Worm (Caenorhabditis elegans) whole organism, young adult: ENCODE data around the gene fbxc-33.

Experiments used
- Y79H2A.3 ChIP-seq: fragments of 200-800 bp; sonication (Bioruptor generic); conservative IDR thresholded peaks from 2 replicates; pipeline ENCODE4 v1.3.6; 2022; ENCODE audit warnings: missing genetic modification reagents, missing genetic modification characterization, missing compliant biosample characterization
- ama-1 ChIP-seq, 3 experiments: fragments of 150-350 bp in 1 of 3; sonication (generic microtip) in 2 of 3; optimal IDR thresholded peaks; 2 replicates each; lab custom pipeline; 2014 to 2018; ENCODE audit warnings: missing biosample characterization in 2 of 3, missing genetic modification characterization in 2 of 3, missing genetic modification reagents in 2 of 3
- ceh-58 ChIP-seq: fragments of 200-800 bp; sonication (Bioruptor generic); IDR thresholded peaks from 2 replicates; pipeline ENCODE4 v1.3.6; 2022; ENCODE audit warnings: missing genetic modification characterization, missing compliant biosample characterization
- dpl-1 ChIP-seq: fragments of 150-350 bp; optimal IDR thresholded peaks from 2 replicates; lab custom pipeline; 2014; ENCODE audit warnings: missing biosample characterization, missing genetic modification reagents, missing genetic modification characterization
- efl-1 ChIP-seq: fragments of 150-350 bp; optimal IDR thresholded peaks from 2 replicates; lab custom pipeline; 2014; ENCODE audit warnings: missing biosample characterization, missing genetic modification reagents, missing genetic modification characterization
- hmg-20 ChIP-seq: fragments of 200-800 bp; sonication (Bioruptor generic); IDR thresholded peaks from 2 replicates; pipeline ENCODE4 v1.3.6; 2022; ENCODE audit warnings: missing genetic modification reagents, missing genetic modification characterization, missing compliant biosample characterization
- madf-6 ChIP-seq: fragments of 200-800 bp; sonication (Bioruptor generic); IDR thresholded peaks from 2 replicates; pipeline ENCODE4 v1.3.6; 2022; ENCODE audit warnings: missing genetic modification reagents, missing genetic modification characterization, missing compliant biosample characterization
- nfya-1 ChIP-seq: sonication (generic microtip); optimal IDR thresholded peaks from 2 replicates; lab custom pipeline; 2017; ENCODE audit warnings: antibody characterized with exemption, missing compliant biosample characterization, missing genetic modification characterization, borderline replicate concordance; ENCODE audit not compliant: insufficient read depth
- nhr-179 ChIP-seq: sonication (generic microtip); optimal IDR thresholded peaks from 2 replicates; lab custom pipeline; 2016; ENCODE audit warnings: mild to moderate bottlenecking, missing genetic modification characterization, missing compliant biosample characterization
- sea-2 ChIP-seq: fragments of 200-800 bp; sonication (Bioruptor generic); IDR thresholded peaks from 2 replicates; pipeline ENCODE4 v1.3.6; 2022; ENCODE audit warnings: missing genetic modification characterization, missing compliant biosample characterization
- unc-130 ChIP-seq: sonication (generic microtip); optimal IDR thresholded peaks from 2 replicates; lab custom pipeline; 2016; ENCODE audit warnings: missing genetic modification reagents, missing genetic modification characterization, missing compliant biosample characterization
- unc-62 ChIP-seq: fragments of 150-350 bp; optimal IDR thresholded peaks from 2 replicates; lab custom pipeline; 2014; ENCODE audit warnings: missing biosample characterization, missing genetic modification reagents, missing genetic modification characterization

DNA sequence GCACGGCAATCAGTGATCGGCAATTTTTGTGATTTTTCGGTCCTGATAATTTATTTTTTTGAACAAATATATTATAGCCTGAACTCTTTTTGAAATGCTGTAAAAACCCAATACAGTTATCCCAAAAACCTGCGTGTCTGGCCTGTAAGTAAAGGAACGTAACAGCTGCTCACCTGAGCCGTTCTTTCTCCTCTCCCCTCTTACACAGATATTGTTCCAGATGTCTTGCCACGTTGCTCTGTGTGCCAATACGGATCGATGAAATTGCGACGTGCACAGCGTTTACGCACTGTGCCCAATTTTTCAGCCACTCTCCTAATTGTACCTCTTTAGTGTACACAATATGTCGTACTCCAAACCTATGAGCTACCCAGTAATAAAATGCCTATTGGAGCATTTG is 45.1 kb downstream of the fbxc-33 start, which contains the start of gene sdz-4:
- TF ChIP-seq nfya-1, result no peak
- TF ChIP-seq madf-6, result no peak
- TF ChIP-seq unc-62 (GFP tag; lab: Kevin White, UChicago), result no peak
- no peak for TF ChIP-seq sea-2 (GFP tag; lab: Robert Waterston, UW)
- no peak for TF ChIP-seq ama-1 (optimal IDR thresholded peaks at IDR 0.05; lab: Kevin White, UChicago)
- no peak for TF ChIP-seq ama-1 (GFP tag; optimal IDR thresholded peaks at IDR 0.05; lab: Kevin White, UChicago)
- no peak for TF ChIP-seq hmg-20 (GFP tag; lab: Robert Waterston, UW)
- no peak for TF ChIP-seq efl-1 (GFP tag; lab: Kevin White, UChicago)
- TF ChIP-seq dpl-1, result no peak
- TF ChIP-seq nhr-179, result no peak
- TF ChIP-seq Y79H2A.3 (GFP tag; lab: Robert Waterston, UW), result no peak
- TF ChIP-seq unc-130 (GFP tag; lab: Kevin White, UChicago), result no peak
- TF ChIP-seq ceh-58 (GFP tag; lab: Robert Waterston, UW), result no peak
